Worm (Caenorhabditis elegans) whole organism, L4/young adult: Measurements from ENCODE around the gene ttr-19.

Experiments used
- W03F9.2 ChIP-seq: fragments of 150-350 bp; optimal IDR thresholded peaks from 2 replicates; lab custom pipeline; 2014; ENCODE audit warnings: missing biosample characterization, missing genetic modification characterization
- dao-5 ChIP-seq: sonication (generic microtip); optimal IDR thresholded peaks from 2 replicates; lab custom pipeline; 2016; ENCODE audit warnings: missing genotype, missing genetic modification characterization, moderate library complexity, missing compliant biosample characterization
- him-1 ChIP-seq: sonication (generic microtip); optimal IDR thresholded peaks from 2 replicates; lab custom pipeline; 2016; ENCODE audit warnings: missing genotype, missing genetic modification reagents, missing genetic modification characterization, missing compliant biosample characterization

DNA sequence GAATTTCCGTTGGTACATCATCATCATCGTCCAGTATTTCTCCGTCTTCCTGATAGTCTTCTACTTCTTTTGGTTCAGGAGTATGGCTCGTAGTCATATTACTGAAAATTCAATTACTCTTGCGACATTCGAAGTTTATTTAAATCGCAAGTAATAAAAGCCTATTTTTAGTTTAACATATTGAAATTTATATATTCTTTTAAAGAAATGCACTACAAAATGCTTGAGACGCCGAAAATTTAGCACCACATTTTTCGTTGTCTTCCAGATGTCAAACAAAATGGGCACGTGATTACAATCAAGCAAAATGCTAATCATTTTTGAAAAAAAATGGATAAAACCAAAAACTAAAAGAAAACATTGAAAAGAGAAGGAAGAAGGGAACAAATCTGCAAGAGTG, 15.2 kb downstream of the ttr-19 start, which contains the start of gene zhit-3:
- TF ChIP-seq W03F9.2 (tag; lab: Kevin White, UChicago) (no peak), him-1 (no peak), dao-5 (tag; lab: Kevin White, UChicago) (no peak)
